Fruit fly (Drosophila melanogaster) whole organism, embryonic: ENCODE results near the gene dmrt93B.
A peak's percentile ranks its signal among the peaks of the same experiment; 100 is the strongest.

ENCODE experiments used
- B-H1 ChIP-seq: fragments of 200-800 bp; sonication (Bioruptor generic); IDR thresholded peaks from 3 replicates; pipeline ENCODE4 v1.3.6; 2022; ENCODE audit warnings: missing biosample characterization, missing genetic modification characterization
- Blimp-1 ChIP-seq: fragments of 200-800 bp; sonication (Bioruptor generic); optimal IDR thresholded peaks from 3 replicates; lab custom pipeline; 2018; ENCODE audit warnings: missing biosample characterization, missing genetic modification characterization, mild to moderate bottlenecking, moderate library complexity, missing genetic modification reagents
- C15 ChIP-seq: fragments of 200-800 bp; sonication (Bioruptor generic); IDR thresholded peaks from 3 replicates; pipeline ENCODE4 v1.3.6; 2022; ENCODE audit warnings: missing biosample characterization, missing genetic modification characterization
- CG10267 ChIP-seq: fragments of 200-800 bp; sonication (Bioruptor generic); optimal IDR thresholded peaks from 2 replicates; lab custom pipeline; 2018; ENCODE audit warnings: missing biosample characterization, mild to moderate bottlenecking, missing genetic modification characterization, moderate library complexity
- CG10462 ChIP-seq: fragments of 200-800 bp; sonication (Bioruptor generic); optimal IDR thresholded peaks from 2 replicates; lab custom pipeline; 2016; ENCODE audit warnings: missing biosample characterization, missing genetic modification characterization
- CG10565 ChIP-seq: fragments of 200-800 bp; sonication (Bioruptor generic); optimal IDR thresholded peaks from 3 replicates; lab custom pipeline; 2016; ENCODE audit warnings: missing biosample characterization, mild to moderate bottlenecking, missing genetic modification characterization
- CG11560 ChIP-seq: fragments of 200-800 bp; sonication (Bioruptor generic); IDR thresholded peaks from 3 replicates; pipeline ENCODE4 v1.3.6; 2022; ENCODE audit warnings: missing biosample characterization, missing genetic modification characterization
- CG12299 ChIP-seq: fragments of 200-800 bp; sonication (Bioruptor generic); optimal IDR thresholded peaks from 2 replicates; lab custom pipeline; 2018; ENCODE audit warnings: missing biosample characterization, mild to moderate bottlenecking, missing genetic modification characterization
- CG1233 ChIP-seq: fragments of 200-800 bp; sonication (Bioruptor generic); optimal IDR thresholded peaks from 4 replicates; lab custom pipeline; 2018; ENCODE audit warnings: missing biosample characterization, mild to moderate bottlenecking, missing genetic modification characterization
- CG16863 ChIP-seq: fragments of 200-800 bp; sonication (Bioruptor generic); optimal IDR thresholded peaks from 3 replicates; lab custom pipeline; 2016; ENCODE audit warnings: missing biosample characterization, missing genetic modification characterization
- CG17829 ChIP-seq: fragments of 200-800 bp; optimal IDR thresholded peaks from 2 replicates; lab custom pipeline; 2019; ENCODE audit warnings: missing biosample characterization, mild to moderate bottlenecking, missing genetic modification characterization, moderate library complexity
- CG18599 ChIP-seq: fragments of 200-800 bp; sonication (Bioruptor generic); optimal IDR thresholded peaks from 3 replicates; lab custom pipeline; 2017; ENCODE audit warnings: missing biosample characterization, missing genetic modification characterization, mild to moderate bottlenecking, moderate library complexity, missing genetic modification reagents
- CG2678 ChIP-seq: fragments of 200-800 bp; sonication (Bioruptor generic); optimal IDR thresholded peaks from 3 replicates; lab custom pipeline; 2019; ENCODE audit warnings: missing biosample characterization, mild to moderate bottlenecking, missing genetic modification characterization, moderate library complexity
- CG2875 ChIP-seq: fragments of 200-800 bp; sonication (Bioruptor generic); optimal IDR thresholded peaks from 2 replicates; lab custom pipeline; 2017; ENCODE audit warnings: missing biosample characterization, mild to moderate bottlenecking, missing genetic modification characterization, missing genetic modification reagents
- CG3281 ChIP-seq: fragments of 200-800 bp; sonication (Bioruptor generic); optimal IDR thresholded peaks from 3 replicates; lab custom pipeline; 2017; ENCODE audit warnings: missing biosample characterization, mild to moderate bottlenecking, missing genetic modification characterization
- CG4707 ChIP-seq: fragments of 200-800 bp; sonication (Bioruptor generic); optimal IDR thresholded peaks from 2 replicates; lab custom pipeline; 2018; ENCODE audit warnings: missing biosample characterization, mild to moderate bottlenecking, missing genetic modification characterization, moderate library complexity
- CG5180 ChIP-seq: fragments of 200-800 bp; sonication (Bioruptor generic); optimal IDR thresholded peaks from 3 replicates; lab custom pipeline; 2017; ENCODE audit warnings: missing biosample characterization, missing genetic modification characterization, mild to moderate bottlenecking, moderate library complexity, missing genetic modification reagents
- CG6683 ChIP-seq: fragments of 200-800 bp; sonication (Bioruptor generic); optimal IDR thresholded peaks from 2 replicates; lab custom pipeline; 2017; ENCODE audit warnings: missing biosample characterization, mild to moderate bottlenecking, missing genetic modification characterization, missing genetic modification reagents
- CG7839 ChIP-seq: fragments of 200-800 bp; sonication (Bioruptor generic); optimal IDR thresholded peaks from 3 replicates; lab custom pipeline; 2018; ENCODE audit warnings: missing biosample characterization, mild to moderate bottlenecking, missing genetic modification characterization, moderate library complexity
- CG8765 ChIP-seq: fragments of 200-800 bp; sonication (Bioruptor generic); IDR thresholded peaks from 2 replicates; pipeline ENCODE4 v1.3.6; 2022; ENCODE audit warnings: missing biosample characterization, missing genetic modification characterization
- CrebB ChIP-seq: fragments of 200-800 bp; sonication (Bioruptor generic); optimal IDR thresholded peaks from 3 replicates; lab custom pipeline; 2018; ENCODE audit warnings: missing biosample characterization, mild to moderate bottlenecking, missing genetic modification characterization
- Elba2 ChIP-seq: fragments of 200-800 bp; sonication (Bioruptor generic); optimal IDR thresholded peaks from 3 replicates; lab custom pipeline; 2016; ENCODE audit warnings: missing biosample characterization, missing genetic modification characterization
- Hey ChIP-seq: fragments of 200-800 bp; sonication (Bioruptor generic); optimal IDR thresholded peaks from 3 replicates; lab custom pipeline; 2018; ENCODE audit warnings: missing biosample characterization, mild to moderate bottlenecking, missing genetic modification characterization
- Max ChIP-seq: fragments of 200-800 bp; sonication (Bioruptor generic); optimal IDR thresholded peaks from 2 replicates; lab custom pipeline; 2016; ENCODE audit warnings: missing biosample characterization, mild to moderate bottlenecking, missing genetic modification characterization
- Mes4 ChIP-seq: fragments of 200-800 bp; sonication (Bioruptor generic); optimal IDR thresholded peaks from 2 replicates; lab custom pipeline; 2016; ENCODE audit warnings: missing biosample characterization, missing genetic modification characterization
- Nf-YB ChIP-seq: fragments of 200-800 bp; sonication (Bioruptor generic); optimal IDR thresholded peaks from 3 replicates; lab custom pipeline; 2019; ENCODE audit warnings: missing biosample characterization, mild to moderate bottlenecking, missing genetic modification characterization, moderate library complexity
- Sry-δ ChIP-seq: fragments of 200-800 bp; sonication (Bioruptor generic); optimal IDR thresholded peaks from 2 replicates; lab custom pipeline; 2016; ENCODE audit warnings: missing biosample characterization, missing genetic modification characterization
- Usf ChIP-seq: fragments of 200-800 bp; sonication (Bioruptor generic); optimal IDR thresholded peaks from 2 replicates; lab custom pipeline; 2017; ENCODE audit warnings: missing genotype, missing biosample characterization, missing genetic modification characterization
- ab ChIP-seq: fragments of 200-800 bp; sonication (Bioruptor generic); optimal IDR thresholded peaks from 2 replicates; lab custom pipeline; 2016; ENCODE audit warnings: missing biosample characterization, missing genetic modification characterization
- br ChIP-seq: fragments of >200 bp; optimal IDR thresholded peaks from 2 replicates; lab custom pipeline; 2017
- dpn ChIP-seq, 2 experiments: fragments of 200-800 bp; sonication (Bioruptor generic); optimal IDR thresholded peaks; 3 replicates each; lab custom pipeline; 2016; ENCODE audit warnings: missing biosample characterization in 2 of 2, missing genetic modification characterization in 2 of 2
- dysf ChIP-seq: fragments of 200-800 bp; sonication (Bioruptor generic); IDR thresholded peaks from 3 replicates; pipeline ENCODE4 v1.3.6; 2022; ENCODE audit warnings: missing biosample characterization, missing genetic modification characterization
- gsb ChIP-seq: fragments of 200-800 bp; sonication (Bioruptor generic); IDR thresholded peaks from 2 replicates; pipeline ENCODE4 v1.3.6; 2022; ENCODE audit warnings: missing biosample characterization, missing genetic modification characterization
- hb ChIP-seq: fragments of 200-800 bp; sonication (Bioruptor generic); IDR thresholded peaks from 3 replicates; pipeline ENCODE4 v1.3.6; 2022; ENCODE audit warnings: missing biosample characterization, missing genetic modification characterization; ENCODE audit not compliant: partially characterized antibody
- jigr1 ChIP-seq: fragments of 200-800 bp; sonication (Bioruptor generic); IDR thresholded peaks from 3 replicates; pipeline ENCODE4 v1.3.6; 2022; ENCODE audit warnings: missing biosample characterization, missing genetic modification characterization
- jumu ChIP-seq: fragments of 200-800 bp; sonication (Bioruptor generic); optimal IDR thresholded peaks from 3 replicates; lab custom pipeline; 2016; ENCODE audit warnings: missing biosample characterization, missing genetic modification characterization
- mld ChIP-seq: fragments of 200-800 bp; sonication (Bioruptor generic); IDR thresholded peaks from 3 replicates; pipeline ENCODE4 v1.3.6; 2022; ENCODE audit warnings: missing biosample characterization, missing genetic modification characterization; ENCODE audit not compliant: partially characterized antibody
- salm ChIP-seq: fragments of 200-800 bp; sonication (Bioruptor generic); optimal IDR thresholded peaks from 2 replicates; lab custom pipeline; 2018; ENCODE audit warnings: missing biosample characterization, mild to moderate bottlenecking, missing genetic modification characterization
- schlank ChIP-seq: fragments of 200-800 bp; sonication (Bioruptor generic); optimal IDR thresholded peaks from 2 replicates; lab custom pipeline; 2018; ENCODE audit warnings: missing biosample characterization, mild to moderate bottlenecking, missing genetic modification characterization
- sd ChIP-seq: fragments of 200-800 bp; sonication (Bioruptor generic); optimal IDR thresholded peaks from 3 replicates; lab custom pipeline; 2018; ENCODE audit warnings: missing biosample characterization, mild to moderate bottlenecking, missing genetic modification characterization, moderate library complexity
- seq ChIP-seq: fragments of 200-800 bp; sonication (Bioruptor generic); IDR thresholded peaks from 2 replicates; pipeline ENCODE4 v1.3.6; 2022; ENCODE audit warnings: missing biosample characterization, missing genetic modification characterization
- sna ChIP-seq: fragments of 200-800 bp; sonication (Bioruptor generic); IDR thresholded peaks from 2 replicates; pipeline ENCODE4 v1.3.6; 2022; ENCODE audit warnings: missing biosample characterization, missing genetic modification characterization; ENCODE audit not compliant: partially characterized antibody
- stc ChIP-seq: fragments of 200-800 bp; sonication (Bioruptor generic); IDR thresholded peaks from 2 replicates; pipeline ENCODE4 v1.3.6; 2022; ENCODE audit warnings: missing biosample characterization, missing genetic modification characterization
- tio ChIP-seq: fragments of 200-800 bp; sonication (Bioruptor generic); optimal IDR thresholded peaks from 2 replicates; lab custom pipeline; 2017; ENCODE audit warnings: missing biosample characterization, missing genetic modification characterization, inconsistent platforms
- twi ChIP-seq: fragments of 200-800 bp; optimal IDR thresholded peaks from 2 replicates; lab custom pipeline; 2019; ENCODE audit warnings: missing biosample characterization, mild to moderate bottlenecking, missing genetic modification characterization, moderate library complexity
- tx ChIP-seq: fragments of 200-800 bp; sonication (Bioruptor generic); optimal IDR thresholded peaks from 2 replicates; lab custom pipeline; 2016; ENCODE audit warnings: missing biosample characterization, missing genetic modification characterization
- wor ChIP-seq: fragments of 200-800 bp; sonication (Bioruptor generic); IDR thresholded peaks from 2 replicates; pipeline ENCODE4 v1.3.6; 2022; ENCODE audit warnings: missing biosample characterization, missing genetic modification characterization

dmrt93B gene

dm6 chr3R:21111964-21112740, 38.3 kb downstream of the dmrt93B start (continued):
- TF ChIP-seq CG10462 (GFP tag; lab: Kevin White, UChicago): peak; percentile 9
- no peak for TF ChIP-seq CG18599
- no peak for TF ChIP-seq sd
- no peak for TF ChIP-seq Mes4 (GFP tag; lab: Kevin White, UChicago)
- TF ChIP-seq CG2678: peak; percentile 63
- peak; percentile 51 for TF ChIP-seq CG7839 (tag; lab: Kevin White, UChicago)
- peak; percentile 26 for TF ChIP-seq CG3281 (GFP tag; lab: Kevin White, UChicago)
- no peak for TF ChIP-seq sna (GFP tag; lab: Robert Waterston, UW)
- no peak for TF ChIP-seq schlank (tag; lab: Kevin White, UChicago)
- TF ChIP-seq gsb: no peak
- TF ChIP-seq dpn (GFP tag; optimal IDR thresholded peaks at IDR 0.05; lab: Kevin White, UChicago): peak in 1 of 2 experiments; percentile 25
- TF ChIP-seq CG10565 (GFP tag; lab: Kevin White, UChicago): no peak
- TF ChIP-seq jigr1 (GFP tag; lab: Robert Waterston, UW): no peak
- TF ChIP-seq CG4707: peak; percentile 91
- TF ChIP-seq Usf (GFP tag; lab: Kevin White, UChicago): no peak
- no peak for TF ChIP-seq CG12299 (tag; lab: Kevin White, UChicago)
- TF ChIP-seq hb (GFP tag; lab: Robert Waterston, UW): no peak
- TF ChIP-seq Nf-YB (GFP tag; lab: Kevin White, UChicago): peak; percentile 14
- no peak for TF ChIP-seq tio

dm6 chr3R:21112742-21113465, 39.1 kb downstream of the dmrt93B start:
- peak; percentile 85 for TF ChIP-seq tx
- no peak for TF ChIP-seq mld (GFP tag; lab: Robert Waterston, UW)
- TF ChIP-seq CG11560 (tag; lab: Robert Waterston, UW): peak; percentile 53; the same call in 1 of the 3 replicates
- TF ChIP-seq dysf (GFP tag; lab: Robert Waterston, UW): peak; percentile 89
- peak; percentile 78 for TF ChIP-seq salm
- TF ChIP-seq twi: peak; percentile 45
- peak; percentile 51 for TF ChIP-seq Max
- peak; percentile 40 for TF ChIP-seq CG5180 (GFP tag; lab: Kevin White, UChicago)
- TF ChIP-seq wor: peak; percentile 77
- peak; percentile 87 for TF ChIP-seq CG16863 (GFP tag; lab: Kevin White, UChicago)
- TF ChIP-seq CG10565 (GFP tag; lab: Kevin White, UChicago): peak; percentile 15
- TF ChIP-seq seq (GFP tag; lab: Robert Waterston, UW): peak; percentile 80
- TF ChIP-seq Blimp-1 (GFP tag; lab: Kevin White, UChicago): peak; percentile 82
- peak; percentile 86 for TF ChIP-seq CrebB (tag; lab: Kevin White, UChicago)
- peak; percentile 59 for TF ChIP-seq Sry-δ (GFP tag; lab: Kevin White, UChicago)
- TF ChIP-seq CG17829 (tag; lab: Kevin White, UChicago): peak; percentile 87
- peak; percentile 57 for TF ChIP-seq CG10267 (tag; lab: Kevin White, UChicago)
- no peak for TF ChIP-seq br (lab: Kevin White, UChicago)
- peak; percentile 61 for TF ChIP-seq Hey
- 0 out of 3 replicates have a peak, but pooled peaks have one; percentile 50 for TF ChIP-seq C15 (GFP tag; lab: Robert Waterston, UW)
- TF ChIP-seq CG6683 (GFP tag; lab: Kevin White, UChicago): no peak
- TF ChIP-seq jumu (GFP tag; lab: Kevin White, UChicago): peak; percentile 90
- peak; percentile 89 for TF ChIP-seq CG2875
- TF ChIP-seq CG1233 (GFP tag; lab: Kevin White, UChicago): peak; percentile 67
- TF ChIP-seq Elba2: peak; percentile 14
- TF ChIP-seq ab (GFP tag; lab: Kevin White, UChicago): peak; percentile 61
- TF ChIP-seq stc (GFP tag; lab: Robert Waterston, UW): peak; percentile 91
- peak; percentile 86 for TF ChIP-seq B-H1 (GFP tag; lab: Robert Waterston, UW)
- TF ChIP-seq CG7839 (tag; lab: Kevin White, UChicago): peak; percentile 89
- TF ChIP-seq CG8765 (GFP tag; lab: Robert Waterston, UW): 0 out of 2 replicates have a peak, but pooled peaks have one; percentile 47
- peak; percentile 84 for TF ChIP-seq tio
